Fruit fly (Drosophila melanogaster) whole organism, prepupa: ENCODE data around the gene Orco.

Experiments used
- Blimp-1 ChIP-seq: fragments of 200-800 bp; sonication (Bioruptor generic); optimal IDR thresholded peaks from 3 replicates; lab custom pipeline; 2017; ENCODE audit warnings: missing biosample characterization, missing genetic modification characterization, mild to moderate bottlenecking, moderate library complexity, missing genetic modification reagents
- CG10631 ChIP-seq: fragments of 200-800 bp; sonication (Bioruptor generic); optimal IDR thresholded peaks from 2 replicates; lab custom pipeline; 2016; ENCODE audit warnings: missing biosample characterization, missing genetic modification characterization
- CG10669 ChIP-seq: fragments of 200-800 bp; sonication (Bioruptor generic); optimal IDR thresholded peaks from 3 replicates; lab custom pipeline; 2018; ENCODE audit warnings: missing biosample characterization, mild to moderate bottlenecking, missing genetic modification characterization, moderate library complexity
- CG11294 ChIP-seq: fragments of 200-800 bp; sonication (Bioruptor generic); IDR thresholded peaks from 2 replicates; pipeline ENCODE4 v1.3.6; 2022; ENCODE audit warnings: missing biosample characterization, missing genetic modification characterization
- CG11762 ChIP-seq: fragments of 200-800 bp; sonication (Bioruptor generic); optimal IDR thresholded peaks from 3 replicates; lab custom pipeline; 2016; ENCODE audit warnings: missing biosample characterization, missing genetic modification characterization; ENCODE audit not compliant: insufficient read depth
- CG11902 ChIP-seq: fragments of 200-800 bp; sonication (Bioruptor generic); optimal IDR thresholded peaks from 3 replicates; lab custom pipeline; 2016; ENCODE audit warnings: missing biosample characterization, missing genetic modification characterization
- CG15336 ChIP-seq: fragments of 200-800 bp; sonication (Bioruptor generic); IDR thresholded peaks from 2 replicates; pipeline ENCODE4 v1.3.6; 2022; ENCODE audit warnings: missing biosample characterization, missing genetic modification characterization
- CG1621 ChIP-seq: fragments of 200-800 bp; sonication (Bioruptor generic); optimal IDR thresholded peaks from 3 replicates; lab custom pipeline; 2018; ENCODE audit warnings: missing biosample characterization, mild to moderate bottlenecking, missing genetic modification characterization
- CG16779 ChIP-seq: fragments of 200-800 bp; sonication (Bioruptor generic); optimal IDR thresholded peaks from 3 replicates; lab custom pipeline; 2017; ENCODE audit warnings: missing biosample characterization, mild to moderate bottlenecking, missing genetic modification characterization
- CG3032 ChIP-seq: fragments of 200-800 bp; optimal IDR thresholded peaks from 2 replicates; lab custom pipeline; 2019; ENCODE audit warnings: missing biosample characterization, mild to moderate bottlenecking, missing genetic modification characterization, moderate library complexity
- CG32006 ChIP-seq: fragments of 200-800 bp; sonication (Bioruptor generic); optimal IDR thresholded peaks from 3 replicates; lab custom pipeline; 2017; ENCODE audit warnings: missing biosample characterization, mild to moderate bottlenecking, missing genetic modification characterization
- CG4318 ChIP-seq: fragments of 200-800 bp; sonication (Bioruptor generic); optimal IDR thresholded peaks from 3 replicates; lab custom pipeline; 2017; ENCODE audit warnings: missing biosample characterization, mild to moderate bottlenecking, missing genetic modification characterization
- CG6163 ChIP-seq: fragments of 200-800 bp; sonication (Bioruptor generic); IDR thresholded peaks from 3 replicates; pipeline ENCODE4 v1.3.6; 2022; ENCODE audit warnings: missing biosample characterization, missing genetic modification characterization
- CG6792 ChIP-seq: fragments of 200-800 bp; sonication (Bioruptor generic); optimal IDR thresholded peaks from 3 replicates; lab custom pipeline; 2016; ENCODE audit warnings: missing biosample characterization, missing genetic modification characterization
- CG6808 ChIP-seq: fragments of 200-800 bp; sonication (Bioruptor generic); optimal IDR thresholded peaks from 3 replicates; lab custom pipeline; 2017; ENCODE audit warnings: missing biosample characterization, missing genetic modification characterization, mild to moderate bottlenecking, moderate library complexity, missing genetic modification reagents
- CG6854 ChIP-seq: fragments of 200-800 bp; sonication (Bioruptor generic); optimal IDR thresholded peaks from 2 replicates; lab custom pipeline; 2017; ENCODE audit warnings: missing biosample characterization, mild to moderate bottlenecking, missing genetic modification characterization
- CG7368 ChIP-seq: fragments of 200-800 bp; sonication (Bioruptor generic); optimal IDR thresholded peaks from 3 replicates; lab custom pipeline; 2016; ENCODE audit warnings: missing biosample characterization, missing genetic modification characterization
- CG8632 ChIP-seq: fragments of 200-800 bp; sonication (Bioruptor generic); optimal IDR thresholded peaks from 3 replicates; lab custom pipeline; 2016; ENCODE audit warnings: missing biosample characterization, missing genetic modification characterization
- CG9139 ChIP-seq: fragments of 200-800 bp; sonication (Bioruptor generic); optimal IDR thresholded peaks from 3 replicates; lab custom pipeline; 2017; ENCODE audit warnings: missing biosample characterization, mild to moderate bottlenecking, missing genetic modification characterization
- Eip75B ChIP-seq: fragments of 200-800 bp; sonication (Bioruptor generic); optimal IDR thresholded peaks from 3 replicates; lab custom pipeline; 2016; ENCODE audit warnings: missing biosample characterization, missing genetic modification characterization
- Eip78C ChIP-seq: fragments of 200-800 bp; sonication (Bioruptor generic); peaks from one replicate; lab custom pipeline; 2016; ENCODE audit warnings: missing biosample characterization, missing genetic modification characterization
- Eip93F ChIP-seq: fragments of 200-800 bp; sonication (Bioruptor generic); optimal IDR thresholded peaks from 2 replicates; lab custom pipeline; 2016; ENCODE audit warnings: missing biosample characterization, mild to moderate bottlenecking, missing genetic modification characterization
- Ets96B ChIP-seq: fragments of 200-800 bp; optimal IDR thresholded peaks from 2 replicates; lab custom pipeline; 2019; ENCODE audit warnings: missing biosample characterization, mild to moderate bottlenecking, missing genetic modification characterization, moderate library complexity
- Gug ChIP-seq: fragments of 200-800 bp; sonication (Bioruptor generic); IDR thresholded peaks from 2 replicates; pipeline ENCODE4 v1.3.6; 2022; ENCODE audit warnings: missing biosample characterization, missing genetic modification characterization
- Hr38 ChIP-seq: sonication (Bioruptor generic); optimal IDR thresholded peaks from 2 replicates; lab custom pipeline; 2016; ENCODE audit warnings: missing biosample characterization, missing genetic modification characterization
- Hr39 ChIP-seq: fragments of 200-800 bp; sonication (Bioruptor generic); optimal IDR thresholded peaks from 2 replicates; lab custom pipeline; 2016; ENCODE audit warnings: missing biosample characterization, missing genetic modification characterization
- Met ChIP-seq: fragments of 200-800 bp; sonication (Bioruptor generic); optimal IDR thresholded peaks from 3 replicates; lab custom pipeline; 2016; ENCODE audit warnings: missing biosample characterization, missing genetic modification characterization
- OdsH ChIP-seq: fragments of 200-800 bp; sonication (Bioruptor generic); optimal IDR thresholded peaks from 3 replicates; lab custom pipeline; 2016; ENCODE audit warnings: missing biosample characterization, missing genetic modification characterization
- Sox102F ChIP-seq: fragments of 200-800 bp; sonication (Bioruptor generic); optimal IDR thresholded peaks from 2 replicates; lab custom pipeline; 2016; ENCODE audit warnings: missing biosample characterization, mild to moderate bottlenecking, missing genetic modification characterization
- Sox14 ChIP-seq: fragments of 200-800 bp; sonication (Bioruptor generic); optimal IDR thresholded peaks from 3 replicates; lab custom pipeline; 2016; ENCODE audit warnings: missing biosample characterization, missing genetic modification characterization
- Sox15 ChIP-seq: fragments of 200-800 bp; sonication (Bioruptor generic); optimal IDR thresholded peaks from 3 replicates; lab custom pipeline; 2016; ENCODE audit warnings: missing biosample characterization, missing genetic modification characterization
- dac ChIP-seq: fragments of 200-800 bp; sonication (Bioruptor generic); optimal IDR thresholded peaks from 2 replicates; lab custom pipeline; 2017; ENCODE audit warnings: missing biosample characterization, mild to moderate bottlenecking, missing genetic modification characterization
- dsx ChIP-seq: fragments of 200-800 bp; optimal IDR thresholded peaks from 3 replicates; lab custom pipeline; 2019; ENCODE audit warnings: missing biosample characterization, mild to moderate bottlenecking, missing genetic modification characterization, moderate library complexity; ENCODE audit not compliant: poor library complexity, severe bottlenecking
- eg ChIP-seq: fragments of 200-800 bp; sonication (Bioruptor generic); IDR thresholded peaks from 3 replicates; pipeline ENCODE4 v1.3.6; 2022; ENCODE audit warnings: missing biosample characterization, missing genetic modification characterization
- fd59A ChIP-seq: fragments of 200-800 bp; sonication (Bioruptor generic); optimal IDR thresholded peaks from 2 replicates; lab custom pipeline; 2017; ENCODE audit warnings: missing biosample characterization, mild to moderate bottlenecking, missing genetic modification characterization, missing genetic modification reagents
- fkh ChIP-seq: fragments of 200-800 bp; sonication (Bioruptor generic); optimal IDR thresholded peaks from 3 replicates; lab custom pipeline; 2017; ENCODE audit warnings: missing biosample characterization, mild to moderate bottlenecking, missing genetic modification characterization, moderate library complexity
- lz ChIP-seq: fragments of 200-800 bp; sonication (Bioruptor generic); optimal IDR thresholded peaks from 3 replicates; lab custom pipeline; 2016; ENCODE audit warnings: missing biosample characterization, missing genetic modification characterization
- net ChIP-seq: fragments of 200-800 bp; sonication (Bioruptor generic); optimal IDR thresholded peaks from 3 replicates; lab custom pipeline; 2016; ENCODE audit warnings: missing biosample characterization, missing genetic modification characterization
- pdm3 ChIP-seq: fragments of 200-800 bp; sonication (Bioruptor generic); optimal IDR thresholded peaks from 3 replicates; lab custom pipeline; 2016; ENCODE audit warnings: missing biosample characterization, missing genetic modification characterization
- salr ChIP-seq, 2 experiments: fragments of 200-800 bp; sonication (Bioruptor generic); optimal IDR thresholded peaks; 3 replicates each; lab custom pipeline; 2016 to 2018; ENCODE audit warnings: missing biosample characterization in 2 of 2, missing genetic modification characterization in 2 of 2, mild to moderate bottlenecking in 1 of 2
- spab ChIP-seq: fragments of 200-800 bp; sonication (Bioruptor generic); optimal IDR thresholded peaks from 2 replicates; lab custom pipeline; 2017; ENCODE audit warnings: missing biosample characterization, mild to moderate bottlenecking, missing genetic modification characterization, missing genetic modification reagents
- ss ChIP-seq, 2 experiments: fragments of 200-800 bp; sonication (Bioruptor generic); optimal IDR thresholded peaks; 2 replicates in 1 of 2; 3 replicates in 1 of 2; lab custom pipeline; 2017 to 2018; ENCODE audit warnings: mild to moderate bottlenecking in 2 of 2, missing biosample characterization in 2 of 2, missing genetic modification characterization in 2 of 2, moderate library complexity in 1 of 2
- svp ChIP-seq: fragments of 200-800 bp; sonication (Bioruptor generic); peaks from one replicate; lab custom pipeline; 2016; ENCODE audit warnings: missing biosample characterization, missing genetic modification characterization
- topi ChIP-seq: fragments of 200-800 bp; sonication (Bioruptor generic); optimal IDR thresholded peaks from 3 replicates; lab custom pipeline; 2016; ENCODE audit warnings: missing biosample characterization, missing genetic modification characterization
- vri ChIP-seq: fragments of 200-800 bp; sonication (Bioruptor generic); optimal IDR thresholded peaks from 3 replicates; lab custom pipeline; 2016; ENCODE audit warnings: missing biosample characterization, mild to moderate bottlenecking, missing genetic modification characterization

Gene Orco

DNA sequence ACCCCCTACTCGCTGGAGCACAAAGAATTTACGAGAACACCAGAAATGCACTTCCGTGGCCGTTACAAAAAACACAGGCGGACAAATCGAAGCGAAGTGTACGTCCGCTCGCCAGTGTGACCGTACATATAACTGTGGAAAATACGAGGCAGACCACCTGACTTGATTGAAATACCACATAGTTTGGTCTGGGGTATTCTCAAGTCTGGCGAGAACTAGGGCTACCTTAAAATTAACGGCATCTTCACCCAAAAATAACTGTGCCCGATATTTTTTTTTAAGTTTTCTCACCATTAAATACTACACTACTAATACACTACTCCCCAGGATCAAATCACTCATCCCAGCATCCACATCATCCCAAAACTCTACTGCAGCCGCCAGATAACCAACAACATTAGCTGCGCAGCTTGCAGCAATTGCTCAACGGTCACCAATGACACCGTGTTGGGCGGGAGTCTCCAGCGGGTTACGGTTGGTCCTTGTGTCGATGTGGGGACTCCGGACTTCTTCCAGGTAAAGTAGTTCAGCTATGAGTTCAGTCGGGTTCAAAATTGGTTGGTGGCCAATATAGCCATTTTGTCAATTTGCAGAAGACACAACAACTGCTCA, 43.9 kb downstream of the Orco start, which contains the start of gene Cerk (continued):
- TF ChIP-seq CG6854 (GFP tag; lab: Kevin White, UChicago), result peak; percentile 17
- TF ChIP-seq Hr39, result peak; percentile 34
- no peak for TF ChIP-seq Ets96B (tag; lab: Kevin White, UChicago)
- no peak for TF ChIP-seq CG11294 (GFP tag; lab: Robert Waterston, UW)
- no peak for TF ChIP-seq pdm3
- TF ChIP-seq vri, result no peak
- no peak for TF ChIP-seq Gug (GFP tag; lab: Robert Waterston, UW)
- no peak for TF ChIP-seq svp (GFP tag; lab: Kevin White, UChicago)
- no peak for TF ChIP-seq CG6792 (GFP tag; lab: Kevin White, UChicago)
- TF ChIP-seq, all 60 proteins: peak for 15

DNA sequence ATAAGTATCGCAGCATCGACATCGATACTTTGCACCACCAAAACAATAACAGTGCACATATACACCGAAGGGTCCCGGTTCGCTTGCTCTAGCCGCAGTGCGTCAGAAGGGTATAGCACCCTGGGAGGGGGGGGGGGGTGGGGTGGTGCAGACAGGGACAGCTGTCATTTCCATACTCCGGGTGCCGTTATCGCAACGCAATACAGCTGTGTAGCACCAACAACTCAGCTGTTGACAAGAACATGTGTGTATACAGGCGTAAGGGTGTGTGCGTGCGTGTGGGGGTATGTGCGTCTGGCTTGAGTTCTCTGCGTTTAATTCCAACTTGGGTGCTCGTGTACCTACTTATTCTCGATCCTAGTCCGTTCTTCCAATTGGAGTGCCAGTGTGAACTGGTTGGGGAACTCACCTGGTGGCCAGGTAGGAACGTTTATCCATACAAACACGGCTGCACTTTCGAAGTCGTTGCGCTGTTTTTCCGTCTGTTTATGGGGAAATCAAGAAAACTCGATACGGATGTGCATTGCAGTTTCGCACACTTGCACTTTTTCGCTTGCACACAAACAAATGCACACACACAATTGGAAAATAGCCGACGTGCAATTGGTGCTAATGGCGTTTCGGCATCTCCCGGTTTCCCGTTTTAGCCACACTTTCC, 44.6 kb downstream of the Orco start:
- TF ChIP-seq eg (0 out of 3 replicates have a peak, but pooled peaks have one; percentile 22), Sox102F (GFP tag; lab: Kevin White, UChicago) (no peak), CG9139 (GFP tag; lab: Kevin White, UChicago) (peak; percentile 69), Hr38 (GFP tag; lab: Kevin White, UChicago) (no peak), Sox15 (GFP tag; lab: Kevin White, UChicago) (no peak), Sox14 (no peak), net (GFP tag; lab: Kevin White, UChicago) (no peak), CG11762 (GFP tag; lab: Kevin White, UChicago) (no peak), Gug (GFP tag; lab: Robert Waterston, UW) (no peak), Eip78C (GFP tag; lab: Kevin White, UChicago) (peak; percentile 67), dsx (GFP tag; lab: Kevin White, UChicago) (peak; percentile 24), pdm3 (no peak), dac (GFP tag; lab: Kevin White, UChicago) (no peak), spab (GFP tag; lab: Kevin White, UChicago) (peak; percentile 19), CG10631 (GFP tag; lab: Kevin White, UChicago) (no peak), CG15336 (GFP tag; lab: Robert Waterston, UW) (no peak), CG10669 (GFP tag; lab: Kevin White, UChicago) (no peak), salr (GFP tag; optimal IDR thresholded peaks at IDR 0.05; lab: Kevin White, UChicago) (no peak), Eip75B (GFP tag; lab: Kevin White, UChicago) (no peak), ss (GFP tag; optimal IDR thresholded peaks at IDR 0.05; lab: Kevin White, UChicago) (peak; percentile 50 to 59), CG16779 (no peak), CG8632 (GFP tag; lab: Kevin White, UChicago) (no peak), CG6808 (GFP tag; lab: Kevin White, UChicago) (peak; percentile 41), CG3032 (tag; lab: Kevin White, UChicago) (no peak), OdsH (GFP tag; lab: Kevin White, UChicago) (no peak), CG32006 (GFP tag; lab: Kevin White, UChicago) (no peak), CG11902 (GFP tag; lab: Kevin White, UChicago) (no peak), CG7368 (GFP tag; lab: Kevin White, UChicago) (no peak), CG4318 (no peak), lz (GFP tag; lab: Kevin White, UChicago) (no peak), Blimp-1 (peak; percentile 21), Met (GFP tag; lab: Kevin White, UChicago) (no peak), CG6854 (GFP tag; lab: Kevin White, UChicago) (no peak), CG11294 (GFP tag; lab: Robert Waterston, UW) (no peak), fkh (GFP tag; lab: Kevin White, UChicago) (peak; percentile 82), topi (no peak), Eip93F (GFP tag; lab: Kevin White, UChicago) (no peak), CG6163 (GFP tag; lab: Robert Waterston, UW) (no peak), fd59A (no peak), CG1621 (tag; lab: Kevin White, UChicago) (peak; percentile 64)
